Worm (Caenorhabditis elegans) whole organism, midembryonic: Measurements from ENCODE around the gene K07F5.6.
"Not testable (repeated sequence)": the region's sequence is repeated elsewhere in the genome, so short reads cannot be mapped to it uniquely, and the experiment has no call there.

Experiments used
- T22C8.4 ChIP-seq: fragments of 200-800 bp; sonication (Bioruptor generic); IDR thresholded peaks from 2 replicates; pipeline ENCODE4 v1.3.6; 2022; ENCODE audit warnings: missing genetic modification characterization, missing compliant biosample characterization
- cog-1 ChIP-seq: sonication (generic microtip); optimal IDR thresholded peaks from 2 replicates; lab custom pipeline; 2016; ENCODE audit warnings: missing genetic modification characterization, missing compliant biosample characterization
- flt-1 ChIP-seq: fragments of 200-800 bp; sonication (Bioruptor generic); IDR thresholded peaks from 2 replicates; pipeline ENCODE4 v1.3.6; 2022; ENCODE audit warnings: missing genetic modification characterization, missing compliant biosample characterization
- klf-2 ChIP-seq: fragments of 200-800 bp; sonication (Bioruptor generic); conservative IDR thresholded peaks from 2 replicates; pipeline ENCODE4 v1.3.6; 2022; ENCODE audit warnings: missing genetic modification reagents, missing genetic modification characterization, missing compliant biosample characterization
- med-1 ChIP-seq: sonication (generic microtip); optimal IDR thresholded peaks from 2 replicates; lab custom pipeline; 2017; ENCODE audit warnings: missing genetic modification characterization, mild to moderate bottlenecking, missing compliant biosample characterization, antibody characterized with exemption, missing genetic modification reagents; ENCODE audit not compliant: insufficient read depth
- ref-1 ChIP-seq: fragments of 200-800 bp; sonication (Bioruptor generic); conservative IDR thresholded peaks from 2 replicates; pipeline ENCODE4 v1.3.6; 2022; ENCODE audit warnings: missing genetic modification reagents, missing genetic modification characterization, missing compliant biosample characterization
- tab-1 ChIP-seq: fragments of 200-800 bp; sonication (Bioruptor generic); IDR thresholded peaks from 2 replicates; pipeline ENCODE4 v1.3.6; 2022; ENCODE audit warnings: missing genetic modification characterization, missing compliant biosample characterization
- ztf-23 ChIP-seq: fragments of 200-800 bp; sonication (Bioruptor generic); IDR thresholded peaks from 2 replicates; pipeline ENCODE4 v1.3.6; 2022; ENCODE audit warnings: missing genetic modification reagents, missing genetic modification characterization, missing compliant biosample characterization
- ztf-29 ChIP-seq: fragments of 200-800 bp; sonication (Bioruptor generic); IDR thresholded peaks from 2 replicates; pipeline ENCODE4 v1.3.6; 2022; ENCODE audit warnings: missing genetic modification reagents, missing genetic modification characterization, missing compliant biosample characterization

Gene K07F5.6

ce11 chrIV:9846574-9846973, at the start of gene K07F5.6:
Gene K07F5.6, minus strand, starts transcription at chrIV:9846674.
- no peak for TF ChIP-seq ref-1 (GFP tag; lab: Robert Waterston, UW)
- no peak for TF ChIP-seq tab-1 (GFP tag; lab: Robert Waterston, UW)
- no peak for TF ChIP-seq ztf-23
- TF ChIP-seq med-1 (GFP tag; lab: Kevin White, UChicago), result no peak
- TF ChIP-seq flt-1 (GFP tag; lab: Robert Waterston, UW), result no peak
- no peak for TF ChIP-seq klf-2 (GFP tag; lab: Robert Waterston, UW)

- TF ChIP-seq med-1 (GFP tag; lab: Kevin White, UChicago) (no peak), flt-1 (GFP tag; lab: Robert Waterston, UW) (no peak), T22C8.4 (GFP tag; lab: Robert Waterston, UW) (no peak), ztf-29 (GFP tag; lab: Robert Waterston, UW) (no peak), tab-1 (GFP tag; lab: Robert Waterston, UW) (no peak), ref-1 (GFP tag; lab: Robert Waterston, UW) (no peak), ztf-23 (no peak), klf-2 (GFP tag; lab: Robert Waterston, UW) (no peak), cog-1 (no peak)
Observed at ce11 chrIV:9895088-9895487, 48.6 kb upstream of the K07F5.6 start, which contains the start of gene ssp-32. Gene ssp-32, plus strand, starts transcription at chrIV:9895388.

DNA sequence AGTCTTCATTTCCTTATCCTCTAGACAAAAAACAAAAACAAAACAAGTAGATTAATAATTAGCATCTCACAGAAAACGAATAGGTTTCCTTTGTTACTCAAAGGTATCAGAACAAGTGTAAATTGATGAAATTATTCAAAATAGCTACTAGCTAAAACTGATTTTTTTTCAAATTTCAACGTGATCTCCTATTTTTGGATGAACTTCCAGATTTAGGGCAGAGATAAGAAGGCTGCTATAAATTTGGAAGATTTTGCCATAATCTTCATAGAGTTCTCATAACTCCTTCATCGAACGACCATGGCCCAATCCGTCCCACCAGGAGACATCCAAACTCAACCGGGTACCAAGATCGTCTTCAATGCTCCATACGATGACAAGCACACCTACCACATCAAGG, 47.9 kb upstream of the K07F5.6 start, which contains the start of gene msp-77:
msp-77 (plus strand) TSS at position 301 of the 400 bp plus-strand sequence.
- TF ChIP-seq ztf-23; ztf-29 (GFP tag; lab: Robert Waterston, UW); tab-1 (GFP tag; lab: Robert Waterston, UW): not testable (repeated sequence)

- TF ChIP-seq ztf-29, flt-1, T22C8.4 (GFP tag; lab: Robert Waterston, UW): not testable (repeated sequence)
Observed at ce11 chrIV:9893649-9894048, 47.2 kb upstream of the K07F5.6 start, which contains the start of gene sss-1. Gene sss-1, minus strand, starts transcription at chrIV:9893749.

DNA sequence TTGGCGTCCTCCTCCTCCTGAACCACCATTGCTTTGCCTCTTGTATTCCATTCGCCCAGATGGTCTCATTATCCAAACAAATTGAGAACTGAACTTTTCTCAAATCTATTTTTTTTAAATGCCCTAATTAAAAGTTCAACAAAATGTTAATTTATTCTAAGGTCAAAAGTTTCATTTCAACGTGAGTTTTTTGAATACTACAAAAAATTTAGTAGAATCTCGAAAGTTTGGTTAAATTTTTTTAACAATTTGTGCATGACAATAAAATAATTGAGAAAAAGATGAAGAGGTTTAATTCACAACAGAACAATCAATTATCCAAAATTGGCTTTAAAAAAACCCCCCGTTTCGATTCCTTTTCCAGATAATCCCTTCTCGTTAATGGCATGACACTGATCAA, 45.5 kb upstream of the K07F5.6 start, which contains the start of gene F32B6.4:
F32B6.4 (minus strand) TSS at position 101 of the 400 bp plus-strand sequence.
- TF ChIP-seq flt-1 (GFP tag; lab: Robert Waterston, UW) (no peak), cog-1 (no peak), tab-1 (GFP tag; lab: Robert Waterston, UW) (no peak), ztf-23 (no peak), ztf-29 (GFP tag; lab: Robert Waterston, UW) (no peak), ref-1 (GFP tag; lab: Robert Waterston, UW) (no peak), T22C8.4 (GFP tag; lab: Robert Waterston, UW) (no peak), med-1 (GFP tag; lab: Kevin White, UChicago) (no peak), klf-2 (GFP tag; lab: Robert Waterston, UW) (no peak)

ce11 chrIV:9889857-9890256, 43.4 kb upstream of the K07F5.6 start, which contains the start of gene ttbk-3:
Gene ttbk-3, minus strand, starts transcription at chrIV:9889957.
- no peak for TF ChIP-seq med-1 (GFP tag; lab: Kevin White, UChicago)
- TF ChIP-seq ztf-29 (GFP tag; lab: Robert Waterston, UW), result no peak
- no peak for TF ChIP-seq ref-1 (GFP tag; lab: Robert Waterston, UW)
- TF ChIP-seq tab-1 (GFP tag; lab: Robert Waterston, UW), result no peak
- no peak for TF ChIP-seq klf-2 (GFP tag; lab: Robert Waterston, UW)

ce11 chrIV:9884257-9884656, 37.8 kb upstream of the K07F5.6 start, which contains the start of the genes prp-18 and mccc-1:
Gene prp-18, minus strand, starts transcription at chrIV:9884383.
Gene mccc-1, plus strand, starts transcription at chrIV:9884570.
- no peak for TF ChIP-seq klf-2 (GFP tag; lab: Robert Waterston, UW)
- TF ChIP-seq cog-1, result no peak
- no peak for TF ChIP-seq T22C8.4 (GFP tag; lab: Robert Waterston, UW)
- no peak for TF ChIP-seq flt-1 (GFP tag; lab: Robert Waterston, UW)
- no peak for TF ChIP-seq ref-1 (GFP tag; lab: Robert Waterston, UW)
- no peak for TF ChIP-seq ztf-23
- no peak for TF ChIP-seq tab-1 (GFP tag; lab: Robert Waterston, UW)

ce11 chrIV:9878893-9879379, 32.5 kb upstream of the K07F5.6 start, which contains the start of gene nhr-4:
Gene nhr-4, plus strand, starts transcription at chrIV:9879329.
- no peak for TF ChIP-seq klf-2 (GFP tag; lab: Robert Waterston, UW)
- TF ChIP-seq ztf-23, result no peak
- TF ChIP-seq flt-1 (GFP tag; lab: Robert Waterston, UW), result no peak
- TF ChIP-seq T22C8.4 (GFP tag; lab: Robert Waterston, UW), result no peak
- TF ChIP-seq ztf-29 (GFP tag; lab: Robert Waterston, UW), result no peak
- TF ChIP-seq tab-1 (GFP tag; lab: Robert Waterston, UW), result no peak
- TF ChIP-seq ref-1 (GFP tag; lab: Robert Waterston, UW), result no peak
- no peak for TF ChIP-seq cog-1
- TF ChIP-seq med-1 (GFP tag; lab: Kevin White, UChicago), result no peak

DNA sequence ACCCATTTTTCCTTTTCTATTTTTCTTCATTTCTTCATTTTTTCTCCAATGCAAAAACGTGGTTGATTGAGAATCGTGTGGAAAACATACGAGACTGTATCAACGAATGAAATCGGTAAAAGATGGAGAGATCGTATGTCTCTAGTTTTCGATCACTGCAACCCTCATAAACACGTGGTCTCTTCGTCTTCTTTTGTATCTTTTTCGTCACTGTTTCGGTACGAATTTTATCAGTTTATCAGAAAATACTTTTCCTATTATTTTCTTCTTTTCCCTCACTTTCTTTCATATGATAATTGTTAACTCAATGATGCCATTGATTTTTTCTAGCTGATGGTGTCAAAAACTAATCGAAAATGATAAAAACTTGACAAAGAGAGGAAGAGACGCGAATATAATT, 29.2 kb upstream of the K07F5.6 start:
- TF ChIP-seq ztf-29 (GFP tag; lab: Robert Waterston, UW), result no peak
- no peak for TF ChIP-seq ztf-23
- TF ChIP-seq med-1 (GFP tag; lab: Kevin White, UChicago), result no peak
- no peak for TF ChIP-seq T22C8.4 (GFP tag; lab: Robert Waterston, UW)
- no peak for TF ChIP-seq cog-1
- TF ChIP-seq flt-1 (GFP tag; lab: Robert Waterston, UW), result no peak
- no peak for TF ChIP-seq klf-2 (GFP tag; lab: Robert Waterston, UW)
- no peak for TF ChIP-seq ref-1 (GFP tag; lab: Robert Waterston, UW)
- no peak for TF ChIP-seq tab-1 (GFP tag; lab: Robert Waterston, UW)

ce11 chrIV:9873837-9874236, 27.4 kb upstream of the K07F5.6 start:
- TF ChIP-seq ztf-29 (GFP tag; lab: Robert Waterston, UW) (no peak), med-1 (GFP tag; lab: Kevin White, UChicago) (no peak), ztf-23 (no peak)
